Worm (Caenorhabditis elegans): ENCODE data around the gene K04B12.2.

DNA sequence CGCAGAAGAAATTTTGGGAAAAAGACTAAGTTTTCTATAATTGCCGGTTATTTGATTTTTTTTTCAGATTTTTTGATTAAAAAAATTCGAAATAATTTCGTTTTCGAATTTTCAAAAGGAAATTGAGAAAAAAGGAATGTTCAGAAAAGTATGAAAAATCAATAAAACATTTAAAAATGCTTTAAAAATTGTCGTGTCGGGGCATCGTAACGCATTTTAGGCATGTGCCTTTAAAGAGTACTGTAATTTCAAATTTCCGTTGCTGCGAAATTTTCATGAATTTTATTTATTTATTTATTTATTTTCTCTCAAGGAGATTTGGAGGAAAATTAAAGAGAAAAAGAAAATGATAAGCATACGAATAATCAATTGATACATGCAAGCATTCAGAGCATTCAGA is 24.1 kb downstream of the K04B12.2 start:
- TF ChIP-seq egl-27 (tag; optimal IDR thresholded peaks at IDR 0.05) (no peak), ztf-11 (tag; optimal IDR thresholded peaks at IDR 0.05) (no peak), tag-97 (GFP tag; IDR thresholded peaks at IDR 0.05) (no peak), ceh-44 (GFP tag; IDR thresholded peaks at IDR 0.05) (no peak), nhr-25 (tag; optimal IDR thresholded peaks at IDR 0.05; ENCODE audit: borderline replicate concordance, insufficient read depth) (no peak), pha-4 (GFP tag; IDR thresholded peaks at IDR 0.05) (no peak), pha-4 (tag; optimal IDR thresholded peaks at IDR 0.05) (no peak), zfp-3 (GFP tag; conservative IDR thresholded peaks at IDR 0.05) (no peak), dmd-6 (GFP tag; IDR thresholded peaks at IDR 0.05) (no peak), rbr-2 (tag; optimal IDR thresholded peaks at IDR 0.05) (no peak), ceh-62 (tag; optimal IDR thresholded peaks at IDR 0.05) (no peak)
